Fruit fly (Drosophila melanogaster) whole organism, embryonic: ENCODE results near the gene CG8281.

Experiments
- ATbp ChIP-seq: fragments of 200-800 bp; sonication (Bioruptor generic); optimal IDR thresholded peaks from 2 replicates; lab custom pipeline; 2017; ENCODE audit warnings: missing biosample characterization, mild to moderate bottlenecking, missing genetic modification characterization, missing genetic modification reagents
- Ada2b ChIP-seq: fragments of 200-800 bp; sonication (Bioruptor generic); IDR thresholded peaks from 2 replicates; pipeline ENCODE4 v1.3.6; 2022; ENCODE audit warnings: missing biosample characterization, missing genetic modification characterization
- Antp ChIP-seq: fragments of 200-800 bp; sonication (Bioruptor generic); optimal IDR thresholded peaks from 3 replicates; lab custom pipeline; 2016; ENCODE audit warnings: missing biosample characterization, missing genetic modification characterization
- BtbVII ChIP-seq: fragments of 200-800 bp; sonication (Bioruptor generic); optimal IDR thresholded peaks from 3 replicates; lab custom pipeline; 2017; ENCODE audit warnings: missing biosample characterization, mild to moderate bottlenecking, missing genetic modification characterization
- CG10147 ChIP-seq: fragments of 200-800 bp; sonication (Bioruptor generic); optimal IDR thresholded peaks from 2 replicates; lab custom pipeline; 2019; ENCODE audit warnings: missing biosample characterization, mild to moderate bottlenecking, missing genetic modification characterization, moderate library complexity
- CG12219 ChIP-seq: fragments of 200-800 bp; sonication (Bioruptor generic); optimal IDR thresholded peaks from 3 replicates; lab custom pipeline; 2018; ENCODE audit warnings: missing biosample characterization, mild to moderate bottlenecking, missing genetic modification characterization
- CG1603 ChIP-seq: fragments of 200-800 bp; sonication (Bioruptor generic); optimal IDR thresholded peaks from 2 replicates; lab custom pipeline; 2019; ENCODE audit warnings: missing biosample characterization, mild to moderate bottlenecking, missing genetic modification characterization, moderate library complexity
- CG18764 ChIP-seq: fragments of 200-800 bp; sonication (Bioruptor generic); optimal IDR thresholded peaks from 3 replicates; lab custom pipeline; 2016; ENCODE audit warnings: missing biosample characterization, missing genetic modification characterization
- CG2120 ChIP-seq: fragments of 200-800 bp; sonication (Bioruptor generic); optimal IDR thresholded peaks from 3 replicates; lab custom pipeline; 2016; ENCODE audit warnings: missing biosample characterization, missing genetic modification characterization
- CG2875 ChIP-seq: fragments of 200-800 bp; sonication (Bioruptor generic); optimal IDR thresholded peaks from 2 replicates; lab custom pipeline; 2017; ENCODE audit warnings: missing biosample characterization, mild to moderate bottlenecking, missing genetic modification characterization, missing genetic modification reagents
- CG31224 ChIP-seq: fragments of 200-800 bp; sonication (Bioruptor generic); IDR thresholded peaks from 2 replicates; pipeline ENCODE4 v1.3.6; 2022; ENCODE audit warnings: missing biosample characterization, missing genetic modification characterization
- CG3281 ChIP-seq: fragments of 200-800 bp; sonication (Bioruptor generic); optimal IDR thresholded peaks from 3 replicates; lab custom pipeline; 2017; ENCODE audit warnings: missing biosample characterization, mild to moderate bottlenecking, missing genetic modification characterization
- CG4730 ChIP-seq: fragments of 200-800 bp; sonication (Bioruptor generic); IDR thresholded peaks from 2 replicates; pipeline ENCODE4 v1.3.6; 2022; ENCODE audit warnings: missing biosample characterization, missing genetic modification characterization
- CG6254 ChIP-seq: fragments of 200-800 bp; sonication (Bioruptor generic); optimal IDR thresholded peaks from 3 replicates; lab custom pipeline; 2017; ENCODE audit warnings: mild to moderate bottlenecking, missing biosample characterization, missing genetic modification reagents, missing genetic modification characterization
- CG7963 ChIP-seq: fragments of 200-800 bp; sonication (Bioruptor generic); IDR thresholded peaks from 3 replicates; pipeline ENCODE4 v1.3.6; 2022; ENCODE audit warnings: missing biosample characterization, missing genetic modification characterization; ENCODE audit not compliant: partially characterized antibody
- CG8924 ChIP-seq: fragments of 200-800 bp; optimal IDR thresholded peaks from 3 replicates; lab custom pipeline; 2019; ENCODE audit warnings: missing biosample characterization, mild to moderate bottlenecking, missing genetic modification characterization, moderate library complexity
- CG9817 ChIP-seq: fragments of 200-800 bp; sonication (Bioruptor generic); optimal IDR thresholded peaks from 2 replicates; lab custom pipeline; 2018; ENCODE audit warnings: missing biosample characterization, mild to moderate bottlenecking, missing genetic modification characterization, moderate library complexity
- Camta ChIP-seq: fragments of 200-800 bp; sonication (Bioruptor generic); optimal IDR thresholded peaks from 2 replicates; lab custom pipeline; 2016; ENCODE audit warnings: missing biosample characterization, missing genetic modification characterization
- Dp ChIP-seq: fragments of 200-800 bp; sonication (Bioruptor generic); optimal IDR thresholded peaks from 2 replicates; lab custom pipeline; 2018; ENCODE audit warnings: missing biosample characterization, mild to moderate bottlenecking, missing genetic modification characterization, moderate library complexity
- GATAe ChIP-seq: fragments of 200-800 bp; sonication (Bioruptor generic); conservative IDR thresholded peaks from 2 replicates; pipeline ENCODE4 v1.3.6; 2022; ENCODE audit warnings: missing biosample characterization, missing genetic modification characterization
- Gsc ChIP-seq: fragments of 200-800 bp; sonication (Bioruptor generic); IDR thresholded peaks from 2 replicates; pipeline ENCODE4 v1.3.6; 2022; ENCODE audit warnings: missing biosample characterization, missing genetic modification characterization
- Hr51 ChIP-seq, 2 experiments: fragments of 200-800 bp; sonication (Bioruptor generic); optimal IDR thresholded peaks; 2 replicates in 1 of 2; 3 replicates in 1 of 2; lab custom pipeline; 2016 to 2018; ENCODE audit warnings: missing biosample characterization in 2 of 2, missing genetic modification characterization in 2 of 2, mild to moderate bottlenecking in 1 of 2, moderate library complexity in 1 of 2
- Mrtf ChIP-seq: fragments of 200-800 bp; sonication (Bioruptor generic); IDR thresholded peaks from 3 replicates; pipeline ENCODE4 v1.3.6; 2022; ENCODE audit warnings: missing biosample characterization, missing genetic modification characterization
- NC2α ChIP-seq: fragments of 200-800 bp; sonication (Bioruptor generic); optimal IDR thresholded peaks from 2 replicates; lab custom pipeline; 2016; ENCODE audit warnings: missing biosample characterization, missing genetic modification characterization
- NC2β ChIP-seq: fragments of 200-800 bp; sonication (Bioruptor generic); optimal IDR thresholded peaks from 2 replicates; lab custom pipeline; 2016; ENCODE audit warnings: missing biosample characterization, missing genetic modification characterization
- PHDP ChIP-seq: fragments of 200-800 bp; sonication (Bioruptor generic); optimal IDR thresholded peaks from 3 replicates; lab custom pipeline; 2018; ENCODE audit warnings: missing biosample characterization, mild to moderate bottlenecking, missing genetic modification characterization, moderate library complexity
- Ssrp ChIP-seq: fragments of 200-800 bp; sonication (Bioruptor generic); optimal IDR thresholded peaks from 2 replicates; lab custom pipeline; 2018; ENCODE audit warnings: missing biosample characterization, mild to moderate bottlenecking, missing genetic modification characterization, moderate library complexity
- Taf1 ChIP-seq: fragments of 200-800 bp; sonication (Bioruptor generic); IDR thresholded peaks from 2 replicates; pipeline ENCODE4 v1.3.6; 2022; ENCODE audit warnings: missing biosample characterization, missing genetic modification characterization
- Usf ChIP-seq: fragments of 200-800 bp; sonication (Bioruptor generic); optimal IDR thresholded peaks from 2 replicates; lab custom pipeline; 2017; ENCODE audit warnings: missing genotype, missing biosample characterization, missing genetic modification characterization
- YL-1 ChIP-seq: fragments of 200-800 bp; sonication (Bioruptor generic); optimal IDR thresholded peaks from 3 replicates; lab custom pipeline; 2017; ENCODE audit warnings: missing biosample characterization, mild to moderate bottlenecking, missing genetic modification characterization
- ac ChIP-seq: fragments of 200-800 bp; sonication (Bioruptor generic); optimal IDR thresholded peaks from 3 replicates; lab custom pipeline; 2017; ENCODE audit warnings: missing biosample characterization, mild to moderate bottlenecking, missing genetic modification characterization
- bigmax ChIP-seq: fragments of 200-800 bp; sonication (Bioruptor generic); optimal IDR thresholded peaks from 2 replicates; lab custom pipeline; 2018; ENCODE audit warnings: missing biosample characterization, mild to moderate bottlenecking, missing genetic modification characterization
- chn ChIP-seq: fragments of 200-800 bp; sonication (Bioruptor generic); optimal IDR thresholded peaks from 2 replicates; lab custom pipeline; 2016; ENCODE audit warnings: missing biosample characterization, missing genetic modification characterization
- eve ChIP-seq, 2 experiments: fragments of >200 bp; optimal IDR thresholded peaks; 2 replicates each; lab custom pipeline; 2017; ENCODE audit warnings: missing biosample characterization in 2 of 2, missing genetic modification characterization in 2 of 2
- exex ChIP-seq: fragments of 200-800 bp; sonication (Bioruptor generic); optimal IDR thresholded peaks from 4 replicates; lab custom pipeline; 2018; ENCODE audit warnings: missing biosample characterization, mild to moderate bottlenecking, missing genetic modification characterization, moderate library complexity
- fd64A ChIP-seq: fragments of 200-800 bp; sonication (Bioruptor generic); optimal IDR thresholded peaks from 3 replicates; lab custom pipeline; 2018; ENCODE audit warnings: missing biosample characterization, mild to moderate bottlenecking, missing genetic modification characterization
- hkb ChIP-seq, 2 experiments: fragments of 200-800 bp in 1 of 2; fragments of >200 bp in 1 of 2; sonication (Bioruptor generic) in 1 of 2; IDR thresholded peaks in 1 of 2; optimal IDR thresholded peaks in 1 of 2; 2 replicates each; pipeline versions ENCODE4 v1.3.6 to Lab custom; 2017 to 2022; ENCODE audit warnings: missing biosample characterization in 1 of 2, missing genetic modification characterization in 1 of 2
- ind ChIP-seq: fragments of 200-800 bp; sonication (Bioruptor generic); optimal IDR thresholded peaks from 3 replicates; lab custom pipeline; 2016; ENCODE audit warnings: missing biosample characterization, missing genetic modification characterization
- insv ChIP-seq, 2 experiments: fragments of 200-800 bp; sonication (Bioruptor generic); optimal IDR thresholded peaks; 3 replicates each; lab custom pipeline; 2016 to 2018; ENCODE audit warnings: missing biosample characterization in 2 of 2, missing genetic modification characterization in 2 of 2
- jing ChIP-seq: fragments of 200-800 bp; sonication (Bioruptor generic); optimal IDR thresholded peaks from 2 replicates; lab custom pipeline; 2018; ENCODE audit warnings: missing biosample characterization, mild to moderate bottlenecking, missing genetic modification characterization
- ken ChIP-seq: fragments of 200-800 bp; sonication (Bioruptor generic); IDR thresholded peaks from 3 replicates; pipeline ENCODE4 v1.3.6; 2022; ENCODE audit warnings: missing biosample characterization, missing genetic modification characterization
- lab ChIP-seq: fragments of 200-800 bp; sonication (Bioruptor generic); optimal IDR thresholded peaks from 3 replicates; lab custom pipeline; 2017; ENCODE audit warnings: missing biosample characterization, missing genetic modification characterization, mild to moderate bottlenecking, moderate library complexity, missing genetic modification reagents
- org-1 ChIP-seq: fragments of 200-800 bp; sonication (Bioruptor generic); optimal IDR thresholded peaks from 2 replicates; lab custom pipeline; 2017; ENCODE audit warnings: missing biosample characterization, missing genetic modification characterization
- pum ChIP-seq: fragments of 200-800 bp; sonication (Bioruptor generic); optimal IDR thresholded peaks from 2 replicates; lab custom pipeline; 2016; ENCODE audit warnings: missing biosample characterization, missing genetic modification characterization
- sc ChIP-seq, 3 experiments: fragments of >200 bp in 2 of 3; fragments of 200-800 bp in 1 of 3; sonication (Bioruptor generic) in 1 of 3; optimal IDR thresholded peaks; 2 replicates in 2 of 3; 3 replicates in 1 of 3; lab custom pipeline; 2017; ENCODE audit warnings: mild to moderate bottlenecking in 1 of 3, missing biosample characterization in 1 of 3, missing genetic modification characterization in 1 of 3, missing genetic modification reagents in 1 of 3
- schlank ChIP-seq: fragments of 200-800 bp; sonication (Bioruptor generic); optimal IDR thresholded peaks from 2 replicates; lab custom pipeline; 2018; ENCODE audit warnings: missing biosample characterization, mild to moderate bottlenecking, missing genetic modification characterization
- scrt ChIP-seq: fragments of 200-800 bp; sonication (Bioruptor generic); optimal IDR thresholded peaks from 2 replicates; lab custom pipeline; 2018; ENCODE audit warnings: missing biosample characterization, mild to moderate bottlenecking, missing genetic modification characterization, moderate library complexity
- ssp ChIP-seq: fragments of 200-800 bp; sonication (Bioruptor generic); IDR thresholded peaks from 2 replicates; pipeline ENCODE4 v1.3.6; 2022; ENCODE audit warnings: missing biosample characterization, missing genetic modification characterization
- tgo ChIP-seq: fragments of 200-800 bp; sonication (Bioruptor generic); IDR thresholded peaks from 3 replicates; pipeline ENCODE4 v1.3.6; 2022; ENCODE audit warnings: missing biosample characterization, missing genetic modification characterization
- wdn ChIP-seq: fragments of 200-800 bp; sonication (Bioruptor generic); IDR thresholded peaks from 2 replicates; pipeline ENCODE4 v1.3.6; 2022; ENCODE audit warnings: missing biosample characterization, missing genetic modification characterization

Gene CG8281

dm6 chr3L:7866558-7866957 is 45.7 kb upstream of the CG8281 start (continued):
- peak; percentile 23 for TF ChIP-seq CG2875 (GFP tag; lab: Kevin White, UChicago)
- TF ChIP-seq CG3281 (GFP tag; lab: Kevin White, UChicago), result peak; percentile 58
- no peak for TF ChIP-seq CG8924
- TF ChIP-seq hkb (optimal IDR thresholded peaks at IDR 0.05; lab: Kevin White, UChicago), result no peak
- TF ChIP-seq hkb (GFP tag; IDR thresholded peaks at IDR 0.05; lab: Robert Waterston, UW), result peak; percentile 37
- TF ChIP-seq CG12219 (GFP tag; lab: Kevin White, UChicago), result no peak
- TF ChIP-seq schlank (tag; lab: Kevin White, UChicago), result peak; percentile 11
- TF ChIP-seq ind (GFP tag; lab: Kevin White, UChicago), result peak; percentile 40
- no peak for TF ChIP-seq pum (GFP tag; lab: Kevin White, UChicago)
- TF ChIP-seq NC2α (GFP tag; lab: Kevin White, UChicago), result no peak
- TF ChIP-seq CG1603 (tag; lab: Kevin White, UChicago), result no peak
- no peak for TF ChIP-seq bigmax (GFP tag; lab: Kevin White, UChicago)
- TF ChIP-seq scrt (GFP tag; lab: Kevin White, UChicago), result peak; percentile 41
- no peak for TF ChIP-seq org-1
- no peak for TF ChIP-seq CG6254 (GFP tag; lab: Kevin White, UChicago)
- TF ChIP-seq fd64A (GFP tag; lab: Kevin White, UChicago), result no peak
- TF ChIP-seq Ada2b (GFP tag; lab: Robert Waterston, UW), result peak; percentile 64
- no peak for TF ChIP-seq sc (optimal IDR thresholded peaks at IDR 0.05; lab: Kevin White, UChicago)
- TF ChIP-seq sc (GFP tag; optimal IDR thresholded peaks at IDR 0.05; lab: Kevin White, UChicago), result no peak
- no peak for TF ChIP-seq ssp (GFP tag; lab: Robert Waterston, UW)
- TF ChIP-seq exex (tag; lab: Kevin White, UChicago), result no peak
- TF ChIP-seq ac, result no peak
- 0 out of 3 replicates have a peak, but pooled peaks have one; percentile 34 for TF ChIP-seq Mrtf (GFP tag; lab: Robert Waterston, UW)
- TF ChIP-seq CG7963 (GFP tag; lab: Robert Waterston, UW), result no peak
- TF ChIP-seq insv (GFP tag; optimal IDR thresholded peaks at IDR 0.05; lab: Kevin White, UChicago), result no peak
- no peak for TF ChIP-seq Camta (GFP tag; lab: Kevin White, UChicago)
- TF ChIP-seq Hr51 (GFP tag; optimal IDR thresholded peaks at IDR 0.05; lab: Kevin White, UChicago), result peak in 1 of 2 experiments; percentile 12
- no peak for TF ChIP-seq GATAe (GFP tag; lab: Robert Waterston, UW)
- peak; percentile 25 for TF ChIP-seq PHDP (tag; lab: Kevin White, UChicago)
- TF ChIP-seq eve (GFP tag; optimal IDR thresholded peaks at IDR 0.05; lab: Kevin White, UChicago), result peak in 1 of 2 experiments; percentile 77
- TF ChIP-seq Antp, result no peak
- no peak for TF ChIP-seq Usf (GFP tag; lab: Kevin White, UChicago)
- no peak for TF ChIP-seq YL-1
- no peak for TF ChIP-seq NC2β (GFP tag; lab: Kevin White, UChicago)
- TF ChIP-seq CG31224 (GFP tag; lab: Robert Waterston, UW), result no peak
- peak; percentile 4 for TF ChIP-seq ATbp (GFP tag; lab: Kevin White, UChicago)
- TF ChIP-seq wdn, result no peak
- no peak for TF ChIP-seq BtbVII (GFP tag; lab: Kevin White, UChicago)
- no peak for TF ChIP-seq Dp
- TF ChIP-seq ken, result no peak
- TF ChIP-seq Gsc (GFP tag; lab: Robert Waterston, UW), result no peak
- TF ChIP-seq CG2120 (GFP tag; lab: Kevin White, UChicago), result peak; percentile 64
- no peak for TF ChIP-seq jing (GFP tag; lab: Kevin White, UChicago)
- no peak for TF ChIP-seq Ssrp
- peak; percentile 52; the same call in 1 of the 2 replicates for TF ChIP-seq Taf1 (GFP tag; lab: Robert Waterston, UW)
- TF ChIP-seq CG9817 (tag; lab: Kevin White, UChicago), result no peak
- no peak for TF ChIP-seq CG18764 (GFP tag; lab: Kevin White, UChicago)
- no peak for TF ChIP-seq chn (GFP tag; lab: Kevin White, UChicago)
- TF ChIP-seq CG10147, result no peak
- peak; percentile 23; the same call in 1 of the 2 replicates for TF ChIP-seq CG4730 (GFP tag; lab: Robert Waterston, UW)
- peak; percentile 77 for TF ChIP-seq lab (GFP tag; lab: Kevin White, UChicago)
- 0 out of 3 replicates have a peak, but pooled peaks have one; percentile 21 for TF ChIP-seq tgo (GFP tag; lab: Robert Waterston, UW)
